Worm (Caenorhabditis elegans): ENCODE results near the gene epic-1.

Gene epic-1

DNA sequence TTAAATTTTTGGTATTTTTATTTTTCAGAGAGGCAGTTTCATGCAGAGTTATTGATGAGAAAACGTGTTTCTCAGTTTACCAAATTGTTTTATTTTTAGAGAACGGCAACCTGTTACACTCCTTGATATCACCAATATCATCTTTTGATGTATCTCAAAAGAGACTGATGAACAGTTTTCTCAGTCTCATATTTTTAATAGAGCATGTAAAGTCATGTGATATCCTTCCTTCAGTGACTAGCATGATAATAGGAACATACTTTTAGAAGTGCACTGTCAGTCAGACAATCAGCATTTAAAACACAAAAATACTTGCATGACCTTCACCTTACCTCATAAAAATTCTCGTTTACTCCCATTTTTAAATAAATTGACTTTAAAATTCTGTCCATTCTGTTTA, 29.2 kb downstream of the epic-1 start, which contains the start of gene F11E6.11:
Gene F11E6.11 (plus strand): TSS at position 325 of the 400 bp plus-strand sequence.
- no peak for TF ChIP-seq mdl-1 (tag; optimal IDR thresholded peaks at IDR 0.05)
- TF ChIP-seq fos-1 (tag; optimal IDR thresholded peaks at IDR 0.05): peak; percentile 6
- TF ChIP-seq nhr-11 (tag; optimal IDR thresholded peaks at IDR 0.05): no peak
- TF ChIP-seq nhr-21 (tag; optimal IDR thresholded peaks at IDR 0.05): peak; percentile 29
- TF ChIP-seq ztf-11 (tag; optimal IDR thresholded peaks at IDR 0.05): no peak
- TF ChIP-seq blmp-1 (tag; optimal IDR thresholded peaks at IDR 0.05; ENCODE audit: insufficient read depth): peak; percentile 35
- no peak for TF ChIP-seq lsy-2 (tag; optimal IDR thresholded peaks at IDR 0.05)
- no peak for TF ChIP-seq mab-5 (tag; optimal IDR thresholded peaks at IDR 0.05)
- peak; percentile 35 for TF ChIP-seq crh-2 (tag; optimal IDR thresholded peaks at IDR 0.05)
- TF ChIP-seq sma-3 (GFP tag; optimal IDR thresholded peaks at IDR 0.05): peak; percentile 57
- peak; percentile 69 for TF ChIP-seq nhr-25 (tag; optimal IDR thresholded peaks at IDR 0.05)
- no peak for TF ChIP-seq ztf-4 (tag; optimal IDR thresholded peaks at IDR 0.05)
- TF ChIP-seq sma-9 (GFP tag; optimal IDR thresholded peaks at IDR 0.05): peak; percentile 56
- no peak for TF ChIP-seq sma-9 (tag; optimal IDR thresholded peaks at IDR 0.05)

- TF ChIP-seq nhr-25 (tag; optimal IDR thresholded peaks at IDR 0.05): peak; percentile 50
- TF ChIP-seq sma-9 (GFP tag; optimal IDR thresholded peaks at IDR 0.05): peak; percentile 54
- no peak for TF ChIP-seq sma-9 (tag; optimal IDR thresholded peaks at IDR 0.05)
- TF ChIP-seq lsy-2 (tag; optimal IDR thresholded peaks at IDR 0.05): no peak
These were observed 30.5 kb downstream of the epic-1 start for ce11 chrIV:17441260-17441659.

DNA sequence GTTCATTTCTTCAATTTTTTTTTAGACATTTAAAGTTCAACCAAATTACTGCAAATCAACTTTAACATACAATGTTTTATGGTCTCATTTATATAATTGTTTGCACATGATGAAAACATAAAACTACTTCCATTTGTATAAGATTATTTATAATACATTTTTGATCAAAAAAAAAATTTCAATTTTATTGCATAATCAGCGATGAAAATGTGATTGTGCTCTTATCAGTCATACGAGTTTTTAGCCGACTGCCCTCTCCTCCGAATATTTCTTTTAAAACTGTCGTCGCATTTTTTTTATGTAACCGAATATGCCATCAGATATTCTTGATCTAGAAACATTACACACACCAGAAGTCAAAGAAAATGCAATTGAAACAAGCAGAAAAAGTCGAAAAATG, 31.3 kb downstream of the epic-1 start, which contains the start of gene F08A7.1:
Gene F08A7.1 (plus strand): TSS at position 191 of the 400 bp plus-strand sequence.
- peak; percentile 44 for TF ChIP-seq gmeb-1 (tag; optimal IDR thresholded peaks at IDR 0.05)
- TF ChIP-seq fos-1 (tag; optimal IDR thresholded peaks at IDR 0.05): peak; percentile 36
- no peak for TF ChIP-seq dmd-4 (tag; optimal IDR thresholded peaks at IDR 0.05)

- TF ChIP-seq nhr-6 (tag; optimal IDR thresholded peaks at IDR 0.05): no peak
- no peak for TF ChIP-seq gmeb-1 (tag; optimal IDR thresholded peaks at IDR 0.05)
- TF ChIP-seq dmd-4 (tag; optimal IDR thresholded peaks at IDR 0.05): no peak
- no peak for TF ChIP-seq C34F6.9 (tag; optimal IDR thresholded peaks at IDR 0.05)
- no peak for TF ChIP-seq mab-5 (tag; optimal IDR thresholded peaks at IDR 0.05)
- TF ChIP-seq nhr-23 (tag; optimal IDR thresholded peaks at IDR 0.05): no peak
- TF ChIP-seq ztf-4 (tag; optimal IDR thresholded peaks at IDR 0.05): no peak
- TF ChIP-seq peb-1 (tag; optimal IDR thresholded peaks at IDR 0.05): no peak
- no peak for TF ChIP-seq mdl-1 (tag; optimal IDR thresholded peaks at IDR 0.05)
These were observed 31.7 kb downstream of the epic-1 start, which contains the start of gene C06A12.19 for ce11 chrIV:17440001-17440400. Gene C06A12.19, minus strand, starts transcription at chrIV:17440101.

ce11 chrIV:17437038-17437437, 34.7 kb downstream of the epic-1 start, which contains the start of gene C06A12.8:
Gene C06A12.8, plus strand, starts transcription at chrIV:17437338.
- no peak for TF ChIP-seq sma-9 (GFP tag; optimal IDR thresholded peaks at IDR 0.05)
- TF ChIP-seq sma-9 (tag; optimal IDR thresholded peaks at IDR 0.05): no peak
- no peak for TF ChIP-seq sma-3 (GFP tag; optimal IDR thresholded peaks at IDR 0.05)
- TF ChIP-seq nhr-25 (tag; optimal IDR thresholded peaks at IDR 0.05): no peak
- TF ChIP-seq mab-5 (tag; optimal IDR thresholded peaks at IDR 0.05): no peak
- no peak for TF ChIP-seq ztf-4 (tag; optimal IDR thresholded peaks at IDR 0.05)
- TF ChIP-seq ama-1 (optimal IDR thresholded peaks at IDR 0.05): no peak
- no peak for TF ChIP-seq blmp-1 (tag; optimal IDR thresholded peaks at IDR 0.05; ENCODE audit: insufficient read depth)
- no peak for TF ChIP-seq unc-62 (GFP tag; optimal IDR thresholded peaks at IDR 0.05)
- TF ChIP-seq nhr-11 (tag; optimal IDR thresholded peaks at IDR 0.05): no peak
- no peak for TF ChIP-seq mdl-1 (tag; optimal IDR thresholded peaks at IDR 0.05)
- TF ChIP-seq skn-1 (tag; optimal IDR thresholded peaks at IDR 0.05): no peak
- TF ChIP-seq elt-3 (tag; optimal IDR thresholded peaks at IDR 0.05): no peak
- no peak for TF ChIP-seq alr-1 (tag; optimal IDR thresholded peaks at IDR 0.05)
- no peak for TF ChIP-seq ceh-16 (tag; optimal IDR thresholded peaks at IDR 0.05)
- no peak for TF ChIP-seq zag-1 (tag; optimal IDR thresholded peaks at IDR 0.05)
- no peak for TF ChIP-seq F13H6.1 (tag; optimal IDR thresholded peaks at IDR 0.05)
- no peak for TF ChIP-seq lin-13 (GFP tag; optimal IDR thresholded peaks at IDR 0.05)

DNA sequence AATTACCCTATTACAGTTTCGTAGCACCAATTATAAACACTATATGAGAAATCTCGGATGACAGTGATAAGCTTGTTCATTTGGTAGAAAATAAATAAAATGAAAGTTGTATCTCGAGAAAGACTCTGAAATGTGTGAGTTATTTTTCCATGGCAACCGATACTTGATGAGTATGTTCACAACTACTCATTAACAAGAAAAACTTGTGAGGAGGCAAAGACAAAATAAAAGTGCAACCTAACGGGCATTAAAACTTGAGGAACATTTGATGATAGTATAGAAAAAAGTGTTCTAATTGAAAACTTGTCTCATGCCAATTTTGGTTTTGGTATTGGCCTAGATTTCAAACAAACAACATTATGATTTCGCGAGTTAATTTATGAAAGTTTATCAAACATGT, 35.2 kb downstream of the epic-1 start, which contains the start of gene gcy-27:
Gene gcy-27 (minus strand): TSS at position 101 of the 400 bp plus-strand sequence.
- TF ChIP-seq elt-1 (tag; optimal IDR thresholded peaks at IDR 0.05) (no peak), F13H6.1 (tag; optimal IDR thresholded peaks at IDR 0.05) (no peak), unc-62 (GFP tag; optimal IDR thresholded peaks at IDR 0.05) (no peak), lin-11 (tag; optimal IDR thresholded peaks at IDR 0.05) (no peak), snpc-4 (tag; optimal IDR thresholded peaks at IDR 0.05) (no peak), dmd-4 (tag; optimal IDR thresholded peaks at IDR 0.05) (no peak), nhr-11 (tag; optimal IDR thresholded peaks at IDR 0.05) (no peak), ZK546.5 (tag; optimal IDR thresholded peaks at IDR 0.05) (no peak), C34F6.9 (tag; optimal IDR thresholded peaks at IDR 0.05) (no peak)

All from whole organism, L2 larva.